Fruit fly (Drosophila melanogaster) whole organism, embryonic: ENCODE results near the gene CG5377.
A peak's percentile ranks its signal among the peaks of the same experiment; 100 is the strongest.

Experiments
- Asciz ChIP-seq: fragments of 200-800 bp; sonication (Bioruptor generic); optimal IDR thresholded peaks from 2 replicates; lab custom pipeline; 2017; ENCODE audit warnings: missing biosample characterization, mild to moderate bottlenecking, missing genetic modification characterization, missing genetic modification reagents
- Atf6 ChIP-seq: fragments of 200-800 bp; sonication (Bioruptor generic); IDR thresholded peaks from 2 replicates; pipeline ENCODE4 v1.3.6; 2022; ENCODE audit warnings: missing biosample characterization, missing genetic modification characterization
- Blimp-1 ChIP-seq: fragments of 200-800 bp; sonication (Bioruptor generic); optimal IDR thresholded peaks from 3 replicates; lab custom pipeline; 2018; ENCODE audit warnings: missing biosample characterization, missing genetic modification characterization, mild to moderate bottlenecking, moderate library complexity, missing genetic modification reagents
- CG10366 ChIP-seq: fragments of 200-800 bp; sonication (Bioruptor generic); IDR thresholded peaks from 2 replicates; pipeline ENCODE4 v1.3.6; 2022; ENCODE audit warnings: missing biosample characterization, missing genetic modification characterization
- CG11085 ChIP-seq: fragments of 200-800 bp; sonication (Bioruptor generic); IDR thresholded peaks from 2 replicates; pipeline ENCODE4 v1.3.6; 2022; ENCODE audit warnings: missing biosample characterization, missing genetic modification characterization
- CG11093 ChIP-seq: fragments of 200-800 bp; sonication (Bioruptor generic); IDR thresholded peaks from 3 replicates; pipeline ENCODE4 v1.3.6; 2022; ENCODE audit warnings: missing biosample characterization, missing genetic modification characterization
- CG11456 ChIP-seq: fragments of 200-800 bp; sonication (Bioruptor generic); IDR thresholded peaks from 3 replicates; pipeline ENCODE4 v1.3.6; 2022; ENCODE audit warnings: missing biosample characterization, missing genetic modification characterization
- CG11560 ChIP-seq: fragments of 200-800 bp; sonication (Bioruptor generic); IDR thresholded peaks from 3 replicates; pipeline ENCODE4 v1.3.6; 2022; ENCODE audit warnings: missing biosample characterization, missing genetic modification characterization
- CG1233 ChIP-seq: fragments of 200-800 bp; sonication (Bioruptor generic); optimal IDR thresholded peaks from 4 replicates; lab custom pipeline; 2018; ENCODE audit warnings: missing biosample characterization, mild to moderate bottlenecking, missing genetic modification characterization
- CG13287 ChIP-seq: fragments of 200-800 bp; sonication (Bioruptor generic); IDR thresholded peaks from 2 replicates; pipeline ENCODE4 v1.3.6; 2022; ENCODE audit warnings: missing biosample characterization, missing genetic modification characterization; ENCODE audit not compliant: partially characterized antibody
- CG13296 ChIP-seq: fragments of 200-800 bp; sonication (Bioruptor generic); optimal IDR thresholded peaks from 3 replicates; lab custom pipeline; 2018; ENCODE audit warnings: missing biosample characterization, mild to moderate bottlenecking, missing genetic modification characterization
- CG13624 ChIP-seq: fragments of 200-800 bp; sonication (Bioruptor generic); optimal IDR thresholded peaks from 2 replicates; lab custom pipeline; 2016; ENCODE audit warnings: missing biosample characterization, missing genetic modification characterization
- CG13775 ChIP-seq: fragments of 200-800 bp; sonication (Bioruptor generic); optimal IDR thresholded peaks from 3 replicates; lab custom pipeline; 2017; ENCODE audit warnings: missing biosample characterization, mild to moderate bottlenecking, missing genetic modification characterization
- CG1602 ChIP-seq: fragments of 200-800 bp; sonication (Bioruptor generic); optimal IDR thresholded peaks from 3 replicates; lab custom pipeline; 2016; ENCODE audit warnings: missing biosample characterization, missing genetic modification characterization
- CG16863 ChIP-seq: fragments of 200-800 bp; sonication (Bioruptor generic); optimal IDR thresholded peaks from 3 replicates; lab custom pipeline; 2016; ENCODE audit warnings: missing biosample characterization, missing genetic modification characterization
- CG17359 ChIP-seq: fragments of 200-800 bp; sonication (Bioruptor generic); optimal IDR thresholded peaks from 3 replicates; lab custom pipeline; 2018; ENCODE audit warnings: missing biosample characterization, mild to moderate bottlenecking, missing genetic modification characterization, moderate library complexity
- CG1832 ChIP-seq: fragments of 200-800 bp; sonication (Bioruptor generic); optimal IDR thresholded peaks from 2 replicates; lab custom pipeline; 2017; ENCODE audit warnings: missing biosample characterization, mild to moderate bottlenecking, missing genetic modification characterization, inconsistent platforms
- CG3281 ChIP-seq: fragments of 200-800 bp; sonication (Bioruptor generic); optimal IDR thresholded peaks from 3 replicates; lab custom pipeline; 2017; ENCODE audit warnings: missing biosample characterization, mild to moderate bottlenecking, missing genetic modification characterization
- CG4328 ChIP-seq: fragments of 200-800 bp; sonication (Bioruptor generic); optimal IDR thresholded peaks from 3 replicates; lab custom pipeline; 2017; ENCODE audit warnings: missing biosample characterization, missing genetic modification reagents, missing genetic modification characterization
- CG4730 ChIP-seq: fragments of 200-800 bp; sonication (Bioruptor generic); IDR thresholded peaks from 2 replicates; pipeline ENCODE4 v1.3.6; 2022; ENCODE audit warnings: missing biosample characterization, missing genetic modification characterization
- CG8944 ChIP-seq: fragments of 200-800 bp; sonication (Bioruptor generic); optimal IDR thresholded peaks from 3 replicates; lab custom pipeline; 2016; ENCODE audit warnings: missing biosample characterization, missing genetic modification characterization
- Chrac-16 ChIP-seq: fragments of 200-800 bp; sonication (Bioruptor generic); optimal IDR thresholded peaks from 3 replicates; lab custom pipeline; 2016; ENCODE audit warnings: missing biosample characterization, missing genetic modification characterization
- Doc3 ChIP-seq: fragments of 200-800 bp; sonication (Bioruptor generic); IDR thresholded peaks from 3 replicates; pipeline ENCODE4 v1.3.6; 2022; ENCODE audit warnings: missing biosample characterization, missing genetic modification characterization; ENCODE audit not compliant: partially characterized antibody
- Ets97D ChIP-seq: fragments of 200-800 bp; sonication (Bioruptor generic); optimal IDR thresholded peaks from 3 replicates; lab custom pipeline; 2016; ENCODE audit warnings: missing biosample characterization, missing genetic modification characterization
- Hand ChIP-seq: fragments of 200-800 bp; sonication (Bioruptor generic); optimal IDR thresholded peaks from 2 replicates; lab custom pipeline; 2017; ENCODE audit warnings: mild to moderate bottlenecking, missing biosample characterization, missing genetic modification reagents, missing genetic modification characterization
- Hr78 ChIP-seq, 2 experiments: fragments of 200-800 bp in 1 of 2; fragments of >200 bp in 1 of 2; sonication (Bioruptor generic) in 1 of 2; optimal IDR thresholded peaks; 2 replicates each; lab custom pipeline; 2017 to 2019; ENCODE audit warnings: missing biosample characterization in 2 of 2, missing genetic modification characterization in 2 of 2, mild to moderate bottlenecking in 1 of 2, moderate library complexity in 1 of 2
- Lpt ChIP-seq: fragments of >200 bp; optimal IDR thresholded peaks from 2 replicates; lab custom pipeline; 2018; ENCODE audit warnings: missing biosample characterization, missing genetic modification characterization
- PHDP ChIP-seq: fragments of 200-800 bp; sonication (Bioruptor generic); optimal IDR thresholded peaks from 3 replicates; lab custom pipeline; 2018; ENCODE audit warnings: missing biosample characterization, mild to moderate bottlenecking, missing genetic modification characterization, moderate library complexity
- Ptx1 ChIP-seq: fragments of 200-800 bp; sonication (Bioruptor generic); IDR thresholded peaks from 2 replicates; pipeline ENCODE4 v1.3.6; 2022; ENCODE audit warnings: missing biosample characterization, missing genetic modification characterization
- Ravus ChIP-seq: fragments of 200-800 bp; sonication (Bioruptor generic); IDR thresholded peaks from 2 replicates; pipeline ENCODE4 v1.3.6; 2022; ENCODE audit warnings: missing biosample characterization, missing genetic modification characterization
- Rx ChIP-seq: fragments of 200-800 bp; sonication (Bioruptor generic); IDR thresholded peaks from 2 replicates; pipeline ENCODE4 v1.3.6; 2022; ENCODE audit warnings: missing biosample characterization, missing genetic modification characterization
- Side ChIP-seq: fragments of 200-800 bp; sonication (Bioruptor generic); optimal IDR thresholded peaks from 2 replicates; lab custom pipeline; 2016; ENCODE audit warnings: missing biosample characterization, missing genetic modification characterization
- Sry-δ ChIP-seq: fragments of 200-800 bp; sonication (Bioruptor generic); optimal IDR thresholded peaks from 2 replicates; lab custom pipeline; 2016; ENCODE audit warnings: missing biosample characterization, missing genetic modification characterization
- Ssrp ChIP-seq: fragments of 200-800 bp; sonication (Bioruptor generic); optimal IDR thresholded peaks from 2 replicates; lab custom pipeline; 2018; ENCODE audit warnings: missing biosample characterization, mild to moderate bottlenecking, missing genetic modification characterization, moderate library complexity
- amos ChIP-seq: fragments of 200-800 bp; sonication (Bioruptor generic); IDR thresholded peaks from 2 replicates; pipeline ENCODE4 v1.3.6; 2022; ENCODE audit warnings: missing biosample characterization, missing genetic modification characterization; ENCODE audit not compliant: partially characterized antibody
- cato ChIP-seq: fragments of 200-800 bp; sonication (Bioruptor generic); optimal IDR thresholded peaks from 2 replicates; lab custom pipeline; 2016; ENCODE audit warnings: missing biosample characterization, missing genetic modification characterization, borderline replicate concordance
- cg ChIP-seq: fragments of 200-800 bp; sonication (Bioruptor generic); optimal IDR thresholded peaks from 3 replicates; lab custom pipeline; 2019; ENCODE audit warnings: missing biosample characterization, mild to moderate bottlenecking, missing genetic modification characterization, moderate library complexity
- eve ChIP-seq, 2 experiments: fragments of >200 bp; optimal IDR thresholded peaks; 2 replicates each; lab custom pipeline; 2017; ENCODE audit warnings: missing biosample characterization in 2 of 2, missing genetic modification characterization in 2 of 2
- eyg ChIP-seq: fragments of 200-800 bp; sonication (Bioruptor generic); optimal IDR thresholded peaks from 3 replicates; lab custom pipeline; 2016; ENCODE audit warnings: missing biosample characterization, missing genetic modification characterization
- fd64A ChIP-seq: fragments of 200-800 bp; sonication (Bioruptor generic); optimal IDR thresholded peaks from 3 replicates; lab custom pipeline; 2018; ENCODE audit warnings: missing biosample characterization, mild to moderate bottlenecking, missing genetic modification characterization
- gcm ChIP-seq: fragments of 200-800 bp; sonication (Bioruptor generic); optimal IDR thresholded peaks from 2 replicates; lab custom pipeline; 2019; ENCODE audit warnings: missing biosample characterization, mild to moderate bottlenecking, missing genetic modification characterization, moderate library complexity
- gem ChIP-seq: fragments of 200-800 bp; sonication (Bioruptor generic); optimal IDR thresholded peaks from 2 replicates; lab custom pipeline; 2019; ENCODE audit warnings: missing biosample characterization, mild to moderate bottlenecking, missing genetic modification characterization, moderate library complexity
- oc ChIP-seq: fragments of 200-800 bp; sonication (Bioruptor generic); optimal IDR thresholded peaks from 2 replicates; lab custom pipeline; 2018; ENCODE audit warnings: missing biosample characterization, mild to moderate bottlenecking, missing genetic modification characterization, moderate library complexity
- org-1 ChIP-seq: fragments of 200-800 bp; sonication (Bioruptor generic); optimal IDR thresholded peaks from 2 replicates; lab custom pipeline; 2017; ENCODE audit warnings: missing biosample characterization, missing genetic modification characterization
- pfk ChIP-seq: fragments of 200-800 bp; sonication (Bioruptor generic); optimal IDR thresholded peaks from 2 replicates; lab custom pipeline; 2018; ENCODE audit warnings: missing biosample characterization, mild to moderate bottlenecking, missing genetic modification characterization, moderate library complexity
- slbo ChIP-seq: fragments of 200-800 bp; sonication (Bioruptor generic); IDR thresholded peaks from 2 replicates; pipeline ENCODE4 v1.3.6; 2022; ENCODE audit warnings: missing biosample characterization, missing genetic modification characterization
- stwl ChIP-seq: fragments of 200-800 bp; sonication (Bioruptor generic); optimal IDR thresholded peaks from 3 replicates; lab custom pipeline; 2018; ENCODE audit warnings: missing biosample characterization, mild to moderate bottlenecking, missing genetic modification characterization, moderate library complexity
- tna ChIP-seq: fragments of 200-800 bp; sonication (Bioruptor generic); IDR thresholded peaks from 2 replicates; pipeline ENCODE4 v1.3.6; 2022; ENCODE audit warnings: missing biosample characterization, missing genetic modification characterization; ENCODE audit not compliant: partially characterized antibody
- unpg ChIP-seq: fragments of 200-800 bp; sonication (Bioruptor generic); optimal IDR thresholded peaks from 3 replicates; lab custom pipeline; 2018; ENCODE audit warnings: missing biosample characterization, mild to moderate bottlenecking, missing genetic modification characterization, moderate library complexity
- yki ChIP-seq: fragments of >200 bp; optimal IDR thresholded peaks from 3 replicates; lab custom pipeline; 2018

Gene CG5377

DNA sequence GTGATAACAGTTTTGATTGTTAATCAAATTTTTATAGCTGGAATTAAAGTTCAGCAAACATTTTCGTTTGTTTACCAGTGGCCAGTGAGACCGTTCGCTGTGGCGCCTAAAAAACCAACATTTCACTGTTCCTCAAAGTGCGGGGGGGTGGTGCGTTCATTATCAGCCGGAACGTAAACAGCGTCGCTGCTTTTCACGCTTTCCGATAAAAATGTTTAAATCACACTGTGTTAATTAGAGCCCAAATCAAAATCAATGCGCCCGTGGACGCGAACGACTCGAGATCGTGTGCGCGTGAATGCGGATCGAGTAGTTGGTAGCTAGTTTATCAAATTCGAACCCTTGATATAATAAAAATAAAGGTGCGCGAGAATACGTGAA is 20.1 kb downstream of the CG5377 start, which contains the start of gene CG34376 (continued):
- TF ChIP-seq gcm (GFP tag; lab: Kevin White, UChicago) (no peak), CG13775 (peak; percentile 41), Chrac-16 (GFP tag; lab: Kevin White, UChicago) (no peak), CG13296 (GFP tag; lab: Kevin White, UChicago) (peak; percentile 4), fd64A (no peak), Asciz (peak; percentile 35), CG8944 (GFP tag; lab: Kevin White, UChicago) (no peak), yki (lab: Kevin White, UChicago) (no peak), Hr78 (GFP tag; optimal IDR thresholded peaks at IDR 0.05; lab: Kevin White, UChicago) (peak in 1 of 2 experiments; percentile 33), CG4328 (GFP tag; lab: Kevin White, UChicago) (no peak), CG1832 (GFP tag; lab: Kevin White, UChicago) (no peak), amos (peak; percentile 36; the same call in 1 of the 2 replicates), Blimp-1 (no peak), CG11085 (peak; percentile 12; the same call in 1 of the 2 replicates), Ptx1 (GFP tag; lab: Robert Waterston, UW) (peak; percentile 36; the same call in 1 of the 2 replicates), slbo (peak; percentile 66), eyg (GFP tag; lab: Kevin White, UChicago) (no peak), tna (GFP tag; lab: Robert Waterston, UW) (no peak; the same call in 1 of the 2 replicates), Side (GFP tag; lab: Kevin White, UChicago) (no peak), CG13624 (GFP tag; lab: Kevin White, UChicago) (no peak), CG1602 (no peak), cato (GFP tag; lab: Kevin White, UChicago) (no peak), Hand (GFP tag; lab: Kevin White, UChicago) (no peak), CG4730 (peak; percentile 58; the same call in 1 of the 2 replicates), CG3281 (GFP tag; lab: Kevin White, UChicago) (peak; percentile 49), eve (GFP tag; optimal IDR thresholded peaks at IDR 0.05; lab: Kevin White, UChicago) (no peak), Rx (GFP tag; lab: Robert Waterston, UW) (no peak), CG16863 (no peak), Ssrp (tag; lab: Kevin White, UChicago) (no peak), CG13287 (GFP tag; lab: Robert Waterston, UW) (peak; percentile 26; the same call in 1 of the 2 replicates), pfk (peak; percentile 25), Ravus (GFP tag; lab: Robert Waterston, UW) (no peak), Sry-δ (GFP tag; lab: Kevin White, UChicago) (peak; percentile 30), PHDP (tag; lab: Kevin White, UChicago) (peak; percentile 49), Ets97D (GFP tag; lab: Kevin White, UChicago) (peak; percentile 68), stwl (tag; lab: Kevin White, UChicago) (peak; percentile 64), org-1 (GFP tag; lab: Kevin White, UChicago) (no peak), CG11456 (GFP tag; lab: Robert Waterston, UW) (peak; percentile 66; the same call in 2 of the 3 replicates), CG11560 (peak; percentile 17; the same call in 1 of the 3 replicates), CG11093 (GFP tag; lab: Robert Waterston, UW) (no peak), CG10366 (peak; percentile 34; the same call in 1 of the 2 replicates), gem (tag; lab: Kevin White, UChicago) (peak; percentile 55), unpg (GFP tag; lab: Kevin White, UChicago) (peak; percentile 28), Lpt (GFP tag; lab: Kevin White, UChicago) (no peak), CG17359 (tag; lab: Kevin White, UChicago) (no peak), oc (peak; percentile 21), CG1233 (GFP tag; lab: Kevin White, UChicago) (peak; percentile 10), Doc3 (GFP tag; lab: Robert Waterston, UW) (no peak), cg (GFP tag; lab: Kevin White, UChicago) (no peak), Atf6 (GFP tag; lab: Robert Waterston, UW) (no peak)
